Fruit fly (Drosophila melanogaster) whole organism, embryonic: ENCODE results near the gene CG31821.

ENCODE experiments used
- Blimp-1 ChIP-seq: fragments of 200-800 bp; sonication (Bioruptor generic); optimal IDR thresholded peaks from 3 replicates; lab custom pipeline; 2018; ENCODE audit warnings: missing biosample characterization, missing genetic modification characterization, mild to moderate bottlenecking, moderate library complexity, missing genetic modification reagents
- CG10565 ChIP-seq: fragments of 200-800 bp; sonication (Bioruptor generic); optimal IDR thresholded peaks from 3 replicates; lab custom pipeline; 2016; ENCODE audit warnings: missing biosample characterization, mild to moderate bottlenecking, missing genetic modification characterization
- CG11560 ChIP-seq: fragments of 200-800 bp; sonication (Bioruptor generic); IDR thresholded peaks from 3 replicates; pipeline ENCODE4 v1.3.6; 2022; ENCODE audit warnings: missing biosample characterization, missing genetic modification characterization
- CG11723 ChIP-seq: fragments of 200-800 bp; sonication (Bioruptor generic); optimal IDR thresholded peaks from 2 replicates; lab custom pipeline; 2017; ENCODE audit warnings: missing biosample characterization, mild to moderate bottlenecking, missing genetic modification characterization
- CG12769 ChIP-seq: fragments of 200-800 bp; sonication (Bioruptor generic); optimal IDR thresholded peaks from 2 replicates; lab custom pipeline; 2019; ENCODE audit warnings: missing biosample characterization, mild to moderate bottlenecking, missing genetic modification characterization, moderate library complexity
- CG13287 ChIP-seq: fragments of 200-800 bp; sonication (Bioruptor generic); IDR thresholded peaks from 2 replicates; pipeline ENCODE4 v1.3.6; 2022; ENCODE audit warnings: missing biosample characterization, missing genetic modification characterization; ENCODE audit not compliant: partially characterized antibody
- CG13775 ChIP-seq: fragments of 200-800 bp; sonication (Bioruptor generic); optimal IDR thresholded peaks from 3 replicates; lab custom pipeline; 2017; ENCODE audit warnings: missing biosample characterization, mild to moderate bottlenecking, missing genetic modification characterization
- CG15073 ChIP-seq: fragments of 200-800 bp; sonication (Bioruptor generic); optimal IDR thresholded peaks from 2 replicates; lab custom pipeline; 2016; ENCODE audit warnings: missing biosample characterization, missing genetic modification characterization
- CG15479 ChIP-seq: fragments of 200-800 bp; sonication (Bioruptor generic); optimal IDR thresholded peaks from 3 replicates; lab custom pipeline; 2019; ENCODE audit warnings: missing biosample characterization, mild to moderate bottlenecking, missing genetic modification characterization, moderate library complexity
- CG15696 ChIP-seq: fragments of 200-800 bp; sonication (Bioruptor generic); optimal IDR thresholded peaks from 2 replicates; lab custom pipeline; 2019; ENCODE audit warnings: missing biosample characterization, mild to moderate bottlenecking, missing genetic modification characterization, moderate library complexity
- CG17912 ChIP-seq: fragments of 200-800 bp; sonication (Bioruptor generic); optimal IDR thresholded peaks from 2 replicates; lab custom pipeline; 2018; ENCODE audit warnings: missing biosample characterization, mild to moderate bottlenecking, missing genetic modification characterization
- CG31365 ChIP-seq: fragments of 200-800 bp; sonication (Bioruptor generic); optimal IDR thresholded peaks from 2 replicates; lab custom pipeline; 2018; ENCODE audit warnings: missing biosample characterization, mild to moderate bottlenecking, missing genetic modification characterization
- CG31388 ChIP-seq: fragments of 200-800 bp; sonication (Bioruptor generic); optimal IDR thresholded peaks from 2 replicates; lab custom pipeline; 2016; ENCODE audit warnings: missing biosample characterization, missing genetic modification characterization
- CG3838 ChIP-seq: fragments of 200-800 bp; sonication (Bioruptor generic); optimal IDR thresholded peaks from 3 replicates; lab custom pipeline; 2016; ENCODE audit warnings: missing biosample characterization, missing genetic modification characterization
- CG6689 ChIP-seq: fragments of 200-800 bp; sonication (Bioruptor generic); IDR thresholded peaks from 2 replicates; pipeline ENCODE4 v1.3.6; 2022; ENCODE audit warnings: missing biosample characterization, missing genetic modification characterization
- CG8478 ChIP-seq: fragments of >200 bp; optimal IDR thresholded peaks from 2 replicates; lab custom pipeline; 2018
- Doc2 ChIP-seq: fragments of 200-800 bp; sonication (Bioruptor generic); IDR thresholded peaks from 2 replicates; pipeline ENCODE4 v1.3.6; 2022; ENCODE audit warnings: missing biosample characterization, missing genetic modification characterization
- Fer1 ChIP-seq: fragments of 200-800 bp; sonication (Bioruptor generic); optimal IDR thresholded peaks from 2 replicates; lab custom pipeline; 2017; ENCODE audit warnings: missing biosample characterization, mild to moderate bottlenecking, missing genetic modification characterization
- HLH54F ChIP-seq: fragments of 200-800 bp; sonication (Bioruptor generic); optimal IDR thresholded peaks from 3 replicates; lab custom pipeline; 2016; ENCODE audit warnings: missing biosample characterization, missing genetic modification characterization
- Hmr ChIP-seq: fragments of 200-800 bp; sonication (Bioruptor generic); optimal IDR thresholded peaks from 3 replicates; lab custom pipeline; 2017; ENCODE audit warnings: mild to moderate bottlenecking, missing biosample characterization, missing genetic modification reagents, missing genetic modification characterization
- Mad ChIP-seq: fragments of 200-800 bp; sonication (Bioruptor generic); optimal IDR thresholded peaks from 2 replicates; lab custom pipeline; 2016; ENCODE audit warnings: missing biosample characterization, missing genetic modification characterization
- Mrtf ChIP-seq: fragments of 200-800 bp; sonication (Bioruptor generic); IDR thresholded peaks from 3 replicates; pipeline ENCODE4 v1.3.6; 2022; ENCODE audit warnings: missing biosample characterization, missing genetic modification characterization
- Myb ChIP-seq: fragments of 200-800 bp; sonication (Bioruptor generic); optimal IDR thresholded peaks from 2 replicates; lab custom pipeline; 2016; ENCODE audit warnings: missing biosample characterization, missing genetic modification characterization
- NfI ChIP-seq: fragments of 200-800 bp; sonication (Bioruptor generic); optimal IDR thresholded peaks from 3 replicates; lab custom pipeline; 2018; ENCODE audit warnings: missing biosample characterization, mild to moderate bottlenecking, missing genetic modification characterization, moderate library complexity
- Optix ChIP-seq: fragments of 200-800 bp; sonication (Bioruptor generic); IDR thresholded peaks from 3 replicates; pipeline ENCODE4 v1.3.6; 2022; ENCODE audit warnings: missing biosample characterization, missing genetic modification characterization
- Ptx1 ChIP-seq: fragments of 200-800 bp; sonication (Bioruptor generic); IDR thresholded peaks from 2 replicates; pipeline ENCODE4 v1.3.6; 2022; ENCODE audit warnings: missing biosample characterization, missing genetic modification characterization
- Sry-δ ChIP-seq: fragments of 200-800 bp; sonication (Bioruptor generic); optimal IDR thresholded peaks from 2 replicates; lab custom pipeline; 2016; ENCODE audit warnings: missing biosample characterization, missing genetic modification characterization
- aop ChIP-seq: fragments of 200-800 bp; sonication (Bioruptor generic); IDR thresholded peaks from 2 replicates; pipeline ENCODE4 v1.3.6; 2022; ENCODE audit warnings: missing biosample characterization, missing genetic modification characterization
- bsh ChIP-seq, 2 experiments: fragments of 200-800 bp; sonication (Bioruptor generic); optimal IDR thresholded peaks; 2 replicates each; lab custom pipeline; 2017 to 2018; ENCODE audit warnings: mild to moderate bottlenecking in 2 of 2, missing biosample characterization in 2 of 2, missing genetic modification characterization in 2 of 2, moderate library complexity in 1 of 2
- chif ChIP-seq, 2 experiments: fragments of 200-800 bp; sonication (Bioruptor generic); optimal IDR thresholded peaks; 3 replicates each; lab custom pipeline; 2016; ENCODE audit warnings: missing biosample characterization in 2 of 2, missing genetic modification characterization in 2 of 2
- crol ChIP-seq: fragments of 200-800 bp; sonication (Bioruptor generic); IDR thresholded peaks from 2 replicates; pipeline ENCODE4 v1.3.6; 2022; ENCODE audit warnings: missing biosample characterization, missing genetic modification characterization
- danr ChIP-seq: fragments of 200-800 bp; sonication (Bioruptor generic); IDR thresholded peaks from 2 replicates; pipeline ENCODE4 v1.3.6; 2022; ENCODE audit warnings: missing biosample characterization, missing genetic modification characterization
- dmrt99B ChIP-seq: fragments of 200-800 bp; sonication (Bioruptor generic); optimal IDR thresholded peaks from 2 replicates; lab custom pipeline; 2018; ENCODE audit warnings: missing biosample characterization, mild to moderate bottlenecking, missing genetic modification characterization, moderate library complexity
- emc ChIP-seq: fragments of 200-800 bp; sonication (Bioruptor generic); optimal IDR thresholded peaks from 2 replicates; lab custom pipeline; 2016; ENCODE audit warnings: missing biosample characterization, missing genetic modification characterization
- gce ChIP-seq: fragments of 200-800 bp; sonication (Bioruptor generic); IDR thresholded peaks from 3 replicates; pipeline ENCODE4 v1.3.6; 2022; ENCODE audit warnings: missing biosample characterization, missing genetic modification characterization
- grn ChIP-seq: fragments of 200-800 bp; sonication (Bioruptor generic); optimal IDR thresholded peaks from 3 replicates; lab custom pipeline; 2017; ENCODE audit warnings: missing biosample characterization, missing genetic modification characterization
- gt ChIP-seq: fragments of 200-800 bp; sonication (Bioruptor generic); IDR thresholded peaks from 2 replicates; pipeline ENCODE4 v1.3.6; 2022; ENCODE audit warnings: missing biosample characterization, missing genetic modification characterization
- ind ChIP-seq: fragments of 200-800 bp; sonication (Bioruptor generic); optimal IDR thresholded peaks from 3 replicates; lab custom pipeline; 2016; ENCODE audit warnings: missing biosample characterization, missing genetic modification characterization
- jumu ChIP-seq: fragments of 200-800 bp; sonication (Bioruptor generic); optimal IDR thresholded peaks from 3 replicates; lab custom pipeline; 2016; ENCODE audit warnings: missing biosample characterization, missing genetic modification characterization
- lmd ChIP-seq: fragments of 200-800 bp; sonication (Bioruptor generic); IDR thresholded peaks from 2 replicates; pipeline ENCODE4 v1.3.6; 2022; ENCODE audit warnings: missing biosample characterization, missing genetic modification characterization
- nerfin-2 ChIP-seq: fragments of 200-800 bp; sonication (Bioruptor generic); IDR thresholded peaks from 2 replicates; pipeline ENCODE4 v1.3.6; 2022; ENCODE audit warnings: missing biosample characterization, missing genetic modification characterization; ENCODE audit not compliant: partially characterized antibody
- oc ChIP-seq: fragments of 200-800 bp; sonication (Bioruptor generic); optimal IDR thresholded peaks from 2 replicates; lab custom pipeline; 2018; ENCODE audit warnings: missing biosample characterization, mild to moderate bottlenecking, missing genetic modification characterization, moderate library complexity
- pho ChIP-seq: fragments of 200-800 bp; sonication (Bioruptor generic); optimal IDR thresholded peaks from 2 replicates; lab custom pipeline; 2016; ENCODE audit warnings: missing biosample characterization, missing genetic modification characterization
- scrt ChIP-seq: fragments of 200-800 bp; sonication (Bioruptor generic); optimal IDR thresholded peaks from 2 replicates; lab custom pipeline; 2018; ENCODE audit warnings: missing biosample characterization, mild to moderate bottlenecking, missing genetic modification characterization, moderate library complexity
- slp2 ChIP-seq: fragments of 200-800 bp; sonication (Bioruptor generic); optimal IDR thresholded peaks from 2 replicates; lab custom pipeline; 2016; ENCODE audit warnings: missing biosample characterization, missing genetic modification characterization
- sna ChIP-seq: fragments of 200-800 bp; sonication (Bioruptor generic); IDR thresholded peaks from 2 replicates; pipeline ENCODE4 v1.3.6; 2022; ENCODE audit warnings: missing biosample characterization, missing genetic modification characterization; ENCODE audit not compliant: partially characterized antibody
- stc ChIP-seq: fragments of 200-800 bp; sonication (Bioruptor generic); IDR thresholded peaks from 2 replicates; pipeline ENCODE4 v1.3.6; 2022; ENCODE audit warnings: missing biosample characterization, missing genetic modification characterization
- tgo ChIP-seq: fragments of 200-800 bp; sonication (Bioruptor generic); IDR thresholded peaks from 3 replicates; pipeline ENCODE4 v1.3.6; 2022; ENCODE audit warnings: missing biosample characterization, missing genetic modification characterization
- tin ChIP-seq: fragments of 200-800 bp; sonication (Bioruptor generic); optimal IDR thresholded peaks from 3 replicates; lab custom pipeline; 2016; ENCODE audit warnings: missing biosample characterization, missing genetic modification characterization
- unpg ChIP-seq: fragments of 200-800 bp; sonication (Bioruptor generic); optimal IDR thresholded peaks from 3 replicates; lab custom pipeline; 2018; ENCODE audit warnings: missing biosample characterization, mild to moderate bottlenecking, missing genetic modification characterization, moderate library complexity

The CG31821 gene

DNA sequence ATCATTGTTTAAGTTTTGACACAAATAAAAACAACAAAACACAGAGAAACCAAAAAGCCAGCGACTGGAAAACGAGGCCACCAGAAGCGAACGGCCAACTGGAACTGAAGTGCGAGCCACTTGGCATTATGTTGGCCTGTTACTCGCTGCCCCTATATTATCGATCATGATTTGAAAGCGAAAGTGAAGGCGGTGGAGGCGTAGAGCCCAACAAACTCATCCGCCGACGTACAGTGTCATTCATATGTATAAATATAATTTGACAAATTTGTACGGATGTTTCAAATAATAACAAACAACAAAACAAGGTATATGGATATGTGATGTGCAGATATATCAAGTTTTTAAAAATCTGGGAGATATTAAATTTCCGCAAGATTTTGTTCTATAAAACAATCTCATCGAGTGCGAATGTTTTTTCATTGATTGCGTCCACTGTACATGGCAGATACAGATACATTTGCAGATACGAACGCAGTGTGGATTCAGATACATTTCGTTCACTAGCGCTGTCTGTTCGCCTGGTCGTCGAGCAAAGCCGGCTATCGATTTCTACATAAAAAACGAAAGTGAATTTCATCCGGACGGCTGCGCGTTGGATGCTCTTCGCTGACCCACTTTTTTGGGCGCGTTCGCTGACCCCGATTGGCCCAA lies 8.9 kb upstream of the CG31821 start (continued):
- peak; percentile 96 for TF ChIP-seq jumu (GFP tag; lab: Kevin White, UChicago)
- TF ChIP-seq Doc2 (GFP tag; lab: Robert Waterston, UW): peak; percentile 76; the same call in 1 of the 2 replicates
- peak; percentile 85 for TF ChIP-seq CG17912 (GFP tag; lab: Kevin White, UChicago)
- peak; percentile 69 to 98 for TF ChIP-seq bsh (GFP tag; optimal IDR thresholded peaks at IDR 0.05; lab: Kevin White, UChicago)
- no peak; the same call in 1 of the 2 replicates for TF ChIP-seq CG13287 (GFP tag; lab: Robert Waterston, UW)
- TF ChIP-seq CG11723 (GFP tag; lab: Kevin White, UChicago): peak; percentile 92
- peak; percentile 95 to 97 for TF ChIP-seq chif (GFP tag; optimal IDR thresholded peaks at IDR 0.05; lab: Kevin White, UChicago)
- TF ChIP-seq CG13775: peak; percentile 90
- TF ChIP-seq HLH54F (GFP tag; lab: Kevin White, UChicago): peak; percentile 96
- TF ChIP-seq gt: peak; percentile 75
- TF ChIP-seq Fer1: peak; percentile 93
- TF ChIP-seq gce (GFP tag; lab: Robert Waterston, UW): peak; percentile 94
- TF ChIP-seq lmd (GFP tag; lab: Robert Waterston, UW): peak; percentile 97
- peak; percentile 94 for TF ChIP-seq Hmr (GFP tag; lab: Kevin White, UChicago)
- peak; percentile 85 for TF ChIP-seq Myb (GFP tag; lab: Kevin White, UChicago)
- TF ChIP-seq danr (GFP tag; lab: Robert Waterston, UW): peak; percentile 93
- TF ChIP-seq emc (GFP tag; lab: Kevin White, UChicago): peak; percentile 74
- TF ChIP-seq ind: peak; percentile 96
- TF ChIP-seq CG10565 (GFP tag; lab: Kevin White, UChicago): peak; percentile 82
- peak; percentile 73 for TF ChIP-seq CG15073
- TF ChIP-seq CG12769 (tag; lab: Kevin White, UChicago): peak; percentile 99
- TF ChIP-seq NfI: peak; percentile 94
- TF ChIP-seq pho: peak; percentile 94
- TF ChIP-seq CG31365 (tag; lab: Kevin White, UChicago): peak; percentile 80
- TF ChIP-seq CG31388 (GFP tag; lab: Kevin White, UChicago): peak; percentile 75
- peak; percentile 90 for TF ChIP-seq Optix (GFP tag; lab: Robert Waterston, UW)
- TF ChIP-seq sna: no peak; the same call in none of the 2 replicates
- peak; percentile 97 for TF ChIP-seq Ptx1 (GFP tag; lab: Robert Waterston, UW)
- TF ChIP-seq unpg (GFP tag; lab: Kevin White, UChicago): peak; percentile 98
- peak; percentile 89 for TF ChIP-seq CG3838 (GFP tag; lab: Kevin White, UChicago)
- peak; percentile 78 for TF ChIP-seq scrt (GFP tag; lab: Kevin White, UChicago)
- TF ChIP-seq slp2 (GFP tag; lab: Kevin White, UChicago): peak; percentile 92
- peak; percentile 100 for TF ChIP-seq Blimp-1
- TF ChIP-seq dmrt99B: peak; percentile 97
- peak; percentile 97 for TF ChIP-seq oc (tag; lab: Kevin White, UChicago)
- TF ChIP-seq CG11560 (tag; lab: Robert Waterston, UW): peak; percentile 88
- TF ChIP-seq crol (GFP tag; lab: Robert Waterston, UW): peak; percentile 8; the same call in 1 of the 2 replicates
- no peak for TF ChIP-seq CG15479 (GFP tag; lab: Kevin White, UChicago)
- peak; percentile 85 for TF ChIP-seq Mad (GFP tag; lab: Kevin White, UChicago)
- peak; percentile 93 for TF ChIP-seq Mrtf (GFP tag; lab: Robert Waterston, UW)
- peak; percentile 97 for TF ChIP-seq CG6689 (GFP tag; lab: Robert Waterston, UW)
- TF ChIP-seq CG15696: peak; percentile 76
- no peak for TF ChIP-seq CG8478 (lab: Kevin White, UChicago)
- TF ChIP-seq grn (GFP tag; lab: Kevin White, UChicago): peak; percentile 88
- peak; percentile 61 for TF ChIP-seq Sry-δ (GFP tag; lab: Kevin White, UChicago)
- TF ChIP-seq tgo: peak; percentile 96
- TF ChIP-seq stc (GFP tag; lab: Robert Waterston, UW): peak; percentile 97
- peak; percentile 9 for TF ChIP-seq aop (GFP tag; lab: Robert Waterston, UW)
- TF ChIP-seq nerfin-2 (GFP tag; lab: Robert Waterston, UW): no peak; the same call in 1 of the 2 replicates
- TF ChIP-seq tin (GFP tag; lab: Kevin White, UChicago): peak; percentile 93
